Fruit fly (Drosophila melanogaster): Measurements from ENCODE around the gene CG17361.

DNA sequence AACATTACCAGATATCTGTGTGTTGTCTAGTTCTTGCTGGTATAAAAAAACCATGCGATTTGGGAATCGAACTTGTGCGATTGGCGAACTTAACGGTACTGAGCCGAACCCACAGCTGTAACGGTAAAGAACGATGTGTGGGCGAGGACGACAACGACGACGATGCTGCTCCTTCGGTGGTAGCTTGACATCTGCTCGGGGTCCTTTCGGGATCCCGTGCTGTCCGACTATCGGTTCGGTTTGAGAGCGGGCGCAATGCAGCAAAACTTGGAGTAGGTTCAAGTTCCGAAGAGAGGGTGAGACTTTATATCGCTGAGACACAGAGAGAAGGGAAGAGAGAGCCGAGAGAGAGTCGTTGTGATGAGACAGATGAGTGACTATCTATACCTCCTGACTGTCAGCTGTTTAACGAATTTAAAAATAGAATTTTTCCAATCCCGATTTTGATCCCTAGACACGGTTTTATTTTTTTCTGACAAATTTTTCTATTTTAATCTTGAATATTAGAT lies 3.7 kb upstream of the CG17361 start, which contains the start of gene CG17364:
- TF ChIP-seq psq (optimal IDR thresholded peaks at IDR 0.05) = no peak
- no peak for TF ChIP-seq pan (optimal IDR thresholded peaks at IDR 0.05)
- no peak for TF ChIP-seq CG8478 (optimal IDR thresholded peaks at IDR 0.05)

Data from whole organism.